Fruit fly (Drosophila melanogaster): Measurements from ENCODE around the gene snk.
A peak's percentile ranks its signal among the peaks of the same experiment; 100 is the strongest.

Gene snk

dm6 chr3R:13070011-13070619 is 27.5 kb upstream of the snk start:
- TF ChIP-seq Hnf4 (GFP tag; optimal IDR thresholded peaks at IDR 0.05) (no peak), CG32264 (GFP tag; optimal IDR thresholded peaks at IDR 0.05) (no peak), Hr83 (GFP tag; optimal IDR thresholded peaks at IDR 0.05; ENCODE audit: poor library complexity, severe bottlenecking) (no peak), Sp1 (GFP tag; optimal IDR thresholded peaks at IDR 0.05) (no peak), sage (GFP tag; optimal IDR thresholded peaks at IDR 0.05) (no peak), psq (GFP tag; optimal IDR thresholded peaks at IDR 0.05) (no peak), foxo (GFP tag; optimal IDR thresholded peaks at IDR 0.05) (no peak), HLH106 (tag; optimal IDR thresholded peaks at IDR 0.05) (no peak), sv (GFP tag; optimal IDR thresholded peaks at IDR 0.05) (no peak), dsf (GFP tag; optimal IDR thresholded peaks at IDR 0.05; ENCODE audit: borderline replicate concordance) (no peak), GATAd (GFP tag; optimal IDR thresholded peaks at IDR 0.05) (no peak), CG9705 (GFP tag; optimal IDR thresholded peaks at IDR 0.05) (no peak)

dm6 chr3R:13068022-13068421 is 25.5 kb upstream of the snk start:
- TF ChIP-seq dl (GFP tag; optimal IDR thresholded peaks at IDR 0.05; ENCODE audit: insufficient read depth in 1 of 2, partially characterized antibody in 2 of 2) (no peak), rgr (GFP tag; optimal IDR thresholded peaks at IDR 0.05) (peak; percentile 84), HLH106 (tag; optimal IDR thresholded peaks at IDR 0.05) (peak; percentile 61), OdsH (GFP tag; optimal IDR thresholded peaks at IDR 0.05) (peak; percentile 67), Hnf4 (GFP tag; optimal IDR thresholded peaks at IDR 0.05) (no peak), br (GFP tag; optimal IDR thresholded peaks at IDR 0.05) (peak; percentile 54), Hr83 (GFP tag; optimal IDR thresholded peaks at IDR 0.05; ENCODE audit: poor library complexity, severe bottlenecking) (peak; percentile 74), Vsx2 (GFP tag; optimal IDR thresholded peaks at IDR 0.05; ENCODE audit: partially characterized antibody) (no peak), Sp1 (GFP tag; optimal IDR thresholded peaks at IDR 0.05) (peak; percentile 66), fru (GFP tag; optimal IDR thresholded peaks at IDR 0.05) (peak; percentile 35), CG32264 (GFP tag; optimal IDR thresholded peaks at IDR 0.05) (peak; percentile 9), Jra (GFP tag; optimal IDR thresholded peaks at IDR 0.05) (peak; percentile 43), GATAd (GFP tag; optimal IDR thresholded peaks at IDR 0.05) (peak; percentile 37), dsf (GFP tag; optimal IDR thresholded peaks at IDR 0.05; ENCODE audit: borderline replicate concordance) (peak; percentile 47), sv (GFP tag; optimal IDR thresholded peaks at IDR 0.05) (peak; percentile 34), dmrt93B (GFP tag; optimal IDR thresholded peaks at IDR 0.05) (peak; percentile 63), foxo (GFP tag; optimal IDR thresholded peaks at IDR 0.05) (peak in 1 of 2 experiments; percentile 66), h (GFP tag; optimal IDR thresholded peaks at IDR 0.05) (peak; percentile 70), brk (GFP tag; optimal IDR thresholded peaks at IDR 0.05) (peak; percentile 10), usp (GFP tag; optimal IDR thresholded peaks at IDR 0.05) (no peak), Mio (GFP tag; optimal IDR thresholded peaks at IDR 0.05) (no peak), ey (GFP tag; optimal IDR thresholded peaks at IDR 0.05) (peak; percentile 17), psq (GFP tag; optimal IDR thresholded peaks at IDR 0.05) (peak; percentile 37), Dfd (GFP tag; optimal IDR thresholded peaks at IDR 0.05) (no peak), CG9705 (GFP tag; optimal IDR thresholded peaks at IDR 0.05) (peak; percentile 66), Rel (GFP tag; optimal IDR thresholded peaks at IDR 0.05) (no peak), Rel (tag; optimal IDR thresholded peaks at IDR 0.05) (no peak)

- TF ChIP-seq HLH106 (tag; optimal IDR thresholded peaks at IDR 0.05) (no peak), psq (GFP tag; optimal IDR thresholded peaks at IDR 0.05) (no peak), jim (GFP tag; optimal IDR thresholded peaks at IDR 0.05) (no peak), fru (GFP tag; optimal IDR thresholded peaks at IDR 0.05) (no peak), Rel (GFP tag; optimal IDR thresholded peaks at IDR 0.05) (no peak), Rel (tag; optimal IDR thresholded peaks at IDR 0.05) (no peak), lola (GFP tag; optimal IDR thresholded peaks at IDR 0.05) (no peak), br (GFP tag; optimal IDR thresholded peaks at IDR 0.05) (no peak)
Measured at dm6 chr3R:13065180-13065757, 22.7 kb upstream of the snk start.

- TF ChIP-seq h (GFP tag; optimal IDR thresholded peaks at IDR 0.05) (no peak), dl (GFP tag; optimal IDR thresholded peaks at IDR 0.05; ENCODE audit: insufficient read depth in 1 of 2, partially characterized antibody in 2 of 2) (no peak), Myc (optimal IDR thresholded peaks at IDR 0.05) (no peak), woc (GFP tag; optimal IDR thresholded peaks at IDR 0.05) (peak; percentile 14), N (GFP tag; optimal IDR thresholded peaks at IDR 0.05) (peak; percentile 97), CG32264 (GFP tag; optimal IDR thresholded peaks at IDR 0.05) (no peak), Jra (GFP tag; optimal IDR thresholded peaks at IDR 0.05) (peak; percentile 47), jim (GFP tag; optimal IDR thresholded peaks at IDR 0.05) (no peak), OdsH (GFP tag; optimal IDR thresholded peaks at IDR 0.05) (no peak), Hr83 (GFP tag; optimal IDR thresholded peaks at IDR 0.05; ENCODE audit: poor library complexity, severe bottlenecking) (peak; percentile 53), rgr (GFP tag; optimal IDR thresholded peaks at IDR 0.05) (no peak), Sp1 (GFP tag; optimal IDR thresholded peaks at IDR 0.05) (no peak), Dif (GFP tag; optimal IDR thresholded peaks at IDR 0.05; ENCODE audit: partially characterized antibody) (peak; percentile 23), psq (GFP tag; optimal IDR thresholded peaks at IDR 0.05) (no peak), tai (GFP tag; optimal IDR thresholded peaks at IDR 0.05) (no peak), Dfd (GFP tag; optimal IDR thresholded peaks at IDR 0.05) (peak; percentile 6), HLH106 (tag; optimal IDR thresholded peaks at IDR 0.05) (no peak), Vsx2 (GFP tag; optimal IDR thresholded peaks at IDR 0.05; ENCODE audit: partially characterized antibody) (peak; percentile 67), Abd-B (GFP tag; optimal IDR thresholded peaks at IDR 0.05) (peak; percentile 69), brk (GFP tag; optimal IDR thresholded peaks at IDR 0.05) (no peak), Mio (GFP tag; optimal IDR thresholded peaks at IDR 0.05) (no peak), sage (GFP tag; optimal IDR thresholded peaks at IDR 0.05) (no peak), sv (GFP tag; optimal IDR thresholded peaks at IDR 0.05) (no peak), Hnf4 (GFP tag; optimal IDR thresholded peaks at IDR 0.05) (no peak), dsf (GFP tag; optimal IDR thresholded peaks at IDR 0.05; ENCODE audit: borderline replicate concordance) (no peak)
Measured at dm6 chr3R:13063746-13064592, 21.4 kb upstream of the snk start.

Data from whole organism, wandering third instar larva.